Fruit fly (Drosophila melanogaster) whole organism: ENCODE results near the gene CG15211.

Experiments used
- pan ChIP-seq: fragments of >200 bp; optimal IDR thresholded peaks from 2 replicates; lab custom pipeline; 2017
- usp ChIP-seq: fragments of >200 bp; optimal IDR thresholded peaks from 2 replicates; lab custom pipeline; 2017; ENCODE audit warnings: missing biosample characterization, missing genetic modification characterization, mixed read lengths

- TF ChIP-seq pan (lab: Kevin White, UChicago) (no peak), usp (GFP tag; lab: Kevin White, UChicago) (no peak)
These were observed 40.5 kb upstream of the CG15211 start for dm6 chrX:10731801-10732200.
